Worm (Caenorhabditis elegans): ENCODE results near the gene F18E3.13.

ce11 chrV:7411695-7412094 lies 4.3 kb upstream of the F18E3.13 start, which contains the start of gene str-41:
- TF ChIP-seq tra-4 (tag; optimal IDR thresholded peaks at IDR 0.05) (no peak), hnd-1 (tag; optimal IDR thresholded peaks at IDR 0.05) (no peak), tbx-11 (GFP tag; IDR thresholded peaks at IDR 0.05) (no peak), ama-1 (optimal IDR thresholded peaks at IDR 0.05) (no peak), aly-1 (tag; optimal IDR thresholded peaks at IDR 0.05) (no peak), hmg-4 (GFP tag; optimal IDR thresholded peaks at IDR 0.05) (no peak), hmbx-1 (tag; optimal IDR thresholded peaks at IDR 0.05) (no peak), ceh-13 (GFP tag; optimal IDR thresholded peaks at IDR 0.05) (no peak), B0310.2 (tag; optimal IDR thresholded peaks at IDR 0.05) (no peak), flt-1 (GFP tag; IDR thresholded peaks at IDR 0.05) (no peak), ceh-36 (tag; optimal IDR thresholded peaks at IDR 0.05) (no peak)
